Fruit fly (Drosophila melanogaster): ENCODE results near the gene Idh.

The Idh gene

dm6 chr3L:8360643-8361110 lies at the start of gene Idh (continued):
- TF ChIP-seq CG14014 (GFP tag; IDR thresholded peaks at IDR 0.05) (0 out of 2 replicates have a peak, but pooled peaks have one; percentile 17), CG9727 (GFP tag; optimal IDR thresholded peaks at IDR 0.05) (no peak), CG2202 (tag; optimal IDR thresholded peaks at IDR 0.05) (no peak), Nf-YA (GFP tag; IDR thresholded peaks at IDR 0.05) (no peak), CG15073 (GFP tag; optimal IDR thresholded peaks at IDR 0.05) (no peak), CG42726 (GFP tag; IDR thresholded peaks at IDR 0.05; ENCODE audit: partially characterized antibody) (peak; percentile 37; the same call in 1 of the 2 replicates), gt (GFP tag; IDR thresholded peaks at IDR 0.05) (no peak), hbn (GFP tag; IDR thresholded peaks at IDR 0.05; ENCODE audit: partially characterized antibody) (peak; percentile 48; the same call in 1 of the 2 replicates), CG10366 (GFP tag; IDR thresholded peaks at IDR 0.05) (no peak), CG15696 (tag; optimal IDR thresholded peaks at IDR 0.05) (no peak), slp2 (GFP tag; optimal IDR thresholded peaks at IDR 0.05) (no peak), CG31224 (GFP tag; IDR thresholded peaks at IDR 0.05) (no peak), Dp (GFP tag; optimal IDR thresholded peaks at IDR 0.05) (peak; percentile 99), danr (GFP tag; IDR thresholded peaks at IDR 0.05) (no peak), Taf1 (GFP tag; IDR thresholded peaks at IDR 0.05) (no peak), D (optimal IDR thresholded peaks at IDR 0.05) (no peak), D (GFP tag; optimal IDR thresholded peaks at IDR 0.05) (no peak), Awh (GFP tag; IDR thresholded peaks at IDR 0.05) (no peak), ttk (GFP tag; IDR thresholded peaks at IDR 0.05) (no peak), CG11456 (GFP tag; IDR thresholded peaks at IDR 0.05) (no peak), tgo (GFP tag; IDR thresholded peaks at IDR 0.05) (no peak), ac (GFP tag; optimal IDR thresholded peaks at IDR 0.05) (no peak), ap (GFP tag; IDR thresholded peaks at IDR 0.05) (no peak), Vsx1 (GFP tag; optimal IDR thresholded peaks at IDR 0.05) (peak; percentile 64), CG12942 (GFP tag; optimal IDR thresholded peaks at IDR 0.05) (no peak), Hsf (GFP tag; optimal IDR thresholded peaks at IDR 0.05) (no peak), CG3281 (GFP tag; optimal IDR thresholded peaks at IDR 0.05) (peak; percentile 42), NfI (GFP tag; optimal IDR thresholded peaks at IDR 0.05) (peak; percentile 31), Trl (optimal IDR thresholded peaks at IDR 0.05) (no peak), Trl (GFP tag; optimal IDR thresholded peaks at IDR 0.05) (no peak), sqz (GFP tag; optimal IDR thresholded peaks at IDR 0.05) (no peak), CrebB (tag; optimal IDR thresholded peaks at IDR 0.05) (peak; percentile 51), pan (optimal IDR thresholded peaks at IDR 0.05) (no peak), pan (GFP tag; optimal IDR thresholded peaks at IDR 0.05 in 1 of 2, IDR thresholded peaks at IDR 0.05 in 1 of 2) (no peak), CG6813 (GFP tag; optimal IDR thresholded peaks at IDR 0.05) (no peak), Nf-YC (tag; optimal IDR thresholded peaks at IDR 0.05) (peak; percentile 49), CG15479 (GFP tag; optimal IDR thresholded peaks at IDR 0.05) (no peak), Sox100B (GFP tag; optimal IDR thresholded peaks at IDR 0.05) (no peak), CG1603 (tag; optimal IDR thresholded peaks at IDR 0.05) (peak; percentile 2), Antp (GFP tag; optimal IDR thresholded peaks at IDR 0.05) (no peak), CG11504 (tag; optimal IDR thresholded peaks at IDR 0.05) (no peak), sna (GFP tag; IDR thresholded peaks at IDR 0.05; ENCODE audit: partially characterized antibody) (peak; percentile 57; the same call in 1 of the 2 replicates), cato (GFP tag; optimal IDR thresholded peaks at IDR 0.05; ENCODE audit: borderline replicate concordance) (no peak), unc-4 (GFP tag; IDR thresholded peaks at IDR 0.05; ENCODE audit: partially characterized antibody) (peak; percentile 61), gsb-n (tag; optimal IDR thresholded peaks at IDR 0.05) (peak; percentile 20), disco-r (GFP tag; optimal IDR thresholded peaks at IDR 0.05) (peak; percentile 7), yki (optimal IDR thresholded peaks at IDR 0.05) (no peak), onecut (GFP tag; IDR thresholded peaks at IDR 0.05) (no peak), D19B (GFP tag; optimal IDR thresholded peaks at IDR 0.05) (no peak), NC2β (GFP tag; optimal IDR thresholded peaks at IDR 0.05) (no peak), az2 (GFP tag; optimal IDR thresholded peaks at IDR 0.05) (no peak), H2.0 (GFP tag; IDR thresholded peaks at IDR 0.05) (no peak), eyg (GFP tag; optimal IDR thresholded peaks at IDR 0.05) (no peak)

Data from whole organism, embryonic.